Worm (Caenorhabditis elegans) whole organism, mixed stage, embryonic: ENCODE results near the gene lam-1.
"Not testable (repeated sequence)": the region's sequence is repeated elsewhere in the genome, so short reads cannot be mapped to it uniquely, and the experiment has no call there.

Source experiments
- ces-1 ChIP-seq: fragments of 150-350 bp; optimal IDR thresholded peaks from 2 replicates; lab custom pipeline; 2014; ENCODE audit warnings: missing biosample characterization, missing genetic modification reagents, missing genetic modification characterization
- lsy-2 ChIP-seq: fragments of 150-350 bp; optimal IDR thresholded peaks from 2 replicates; lab custom pipeline; 2014; ENCODE audit warnings: missing biosample characterization, missing genetic modification characterization
- nhr-2 ChIP-seq: fragments of 150-350 bp; optimal IDR thresholded peaks from 2 replicates; lab custom pipeline; 2014; ENCODE audit warnings: missing biosample characterization, missing genetic modification characterization
- pha-4 ChIP-seq: fragments of 150-350 bp; optimal IDR thresholded peaks from 2 replicates; lab custom pipeline; 2018; ENCODE audit warnings: missing biosample characterization, missing genetic modification reagents, missing genetic modification characterization
- ztf-11 ChIP-seq: fragments of 150-350 bp; optimal IDR thresholded peaks from 2 replicates; lab custom pipeline; 2014; ENCODE audit warnings: missing biosample characterization, missing genetic modification characterization

DNA sequence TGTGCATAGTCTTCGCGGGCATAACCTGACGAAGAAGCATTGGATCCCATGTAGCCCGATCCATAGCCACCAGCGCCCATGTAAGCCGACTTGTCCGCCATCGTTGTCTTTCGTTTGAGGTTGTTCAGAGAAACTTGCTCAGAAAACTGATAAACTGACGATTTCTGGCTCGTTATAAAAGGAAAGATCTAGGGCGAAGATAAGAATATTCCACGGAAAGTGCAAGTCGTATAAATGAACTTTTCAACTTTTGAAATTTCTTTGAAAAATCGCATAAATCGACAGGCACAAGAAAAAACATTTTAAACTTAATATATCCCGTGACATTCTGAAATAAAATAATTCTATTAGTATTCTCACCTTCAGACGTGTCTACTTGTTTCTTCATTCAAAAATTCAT lies 10.2 kb upstream of the lam-1 start, which contains the start of the genes nspd-3 and C24D10.2:
- not testable (repeated sequence) for TF ChIP-seq pha-4 (tag; lab: Kevin White, UChicago); ztf-11 (tag; lab: Kevin White, UChicago); lsy-2 (tag; lab: Kevin White, UChicago); nhr-2 (tag; lab: Kevin White, UChicago); ces-1 (GFP tag; lab: Kevin White, UChicago)
